Worm (Caenorhabditis elegans): ENCODE results near the gene grd-1.

DNA sequence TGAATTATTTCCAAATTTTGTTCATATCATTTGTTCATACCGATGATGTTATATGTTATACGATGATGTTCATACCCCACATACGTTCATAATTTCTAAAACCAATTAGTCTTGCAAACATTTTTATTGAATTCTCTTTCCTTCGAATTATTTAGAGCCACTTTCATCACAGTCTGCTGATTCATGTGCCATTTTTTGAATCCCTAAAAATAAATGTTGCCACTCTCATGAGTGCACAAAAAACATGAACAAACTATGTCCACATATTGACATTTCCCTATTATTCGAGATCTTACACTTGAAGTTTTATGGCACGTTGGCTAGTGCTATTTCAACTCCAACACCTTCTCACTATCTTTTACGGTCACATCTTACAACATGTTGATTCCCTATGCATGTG lies 2.2 kb upstream of the grd-1 start, which contains the start of gene clc-17:
- TF ChIP-seq nhr-28 (tag; optimal IDR thresholded peaks at IDR 0.05), result no peak
- no peak for TF ChIP-seq snpc-4 (tag; optimal IDR thresholded peaks at IDR 0.05)
- TF ChIP-seq dpl-1 (GFP tag; optimal IDR thresholded peaks at IDR 0.05), result no peak
- no peak for TF ChIP-seq egl-27 (tag; optimal IDR thresholded peaks at IDR 0.05)
- no peak for TF ChIP-seq skn-1 (tag; optimal IDR thresholded peaks at IDR 0.05)
- TF ChIP-seq nhr-237 (tag; optimal IDR thresholded peaks at IDR 0.05), result no peak
- no peak for TF ChIP-seq zag-1 (tag; optimal IDR thresholded peaks at IDR 0.05)
- no peak for TF ChIP-seq nhr-11 (tag; optimal IDR thresholded peaks at IDR 0.05)
- TF ChIP-seq lir-3 (tag; optimal IDR thresholded peaks at IDR 0.05; ENCODE audit: poor library complexity), result no peak
- no peak for TF ChIP-seq ceh-82 (tag; optimal IDR thresholded peaks at IDR 0.05)
- no peak for TF ChIP-seq C34B4.2 (tag; optimal IDR thresholded peaks at IDR 0.05)
- TF ChIP-seq efl-1 (optimal IDR thresholded peaks at IDR 0.05), result no peak
- no peak for TF ChIP-seq efl-1 (GFP tag; optimal IDR thresholded peaks at IDR 0.05 in 1 of 2)
- TF ChIP-seq tbx-2 (tag; optimal IDR thresholded peaks at IDR 0.05), result no peak

Data from whole organism, L1 larva.